Worm (Caenorhabditis elegans): Measurements from ENCODE around the gene clec-234.
"Not testable (repeated sequence)": the region's sequence is repeated elsewhere in the genome, so short reads cannot be mapped to it uniquely, and the experiment has no call there.

DNA sequence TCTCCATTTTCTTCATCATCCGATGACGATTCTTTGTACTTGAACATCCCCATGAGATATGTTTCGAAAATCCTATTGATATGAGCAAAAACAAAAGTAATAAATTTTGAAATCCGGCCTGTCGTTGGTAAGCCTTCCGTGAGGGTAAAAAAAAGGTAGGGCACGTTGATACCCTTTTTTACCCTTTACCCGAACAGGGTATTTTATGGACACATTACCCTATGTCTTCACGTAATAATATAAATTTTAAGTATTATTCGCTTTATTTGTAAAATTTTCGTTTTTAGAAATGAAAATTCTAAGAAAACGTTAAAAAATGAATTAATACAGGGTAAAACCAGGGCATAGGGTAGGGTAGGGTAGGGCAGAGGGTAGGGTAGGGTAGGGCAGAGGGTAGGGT lies 49.6 kb downstream of the clec-234 start, which contains the start of gene F13A7.7:
- not testable (repeated sequence) for TF ChIP-seq zag-1 (tag; optimal IDR thresholded peaks at IDR 0.05); sup-37 (GFP tag; optimal IDR thresholded peaks at IDR 0.05)

Measured in whole organism, L1 larva.